Worm (Caenorhabditis elegans) whole organism, L4/young adult: Measurements from ENCODE around the gene egas-4.

Source experiments
- W03F9.2 ChIP-seq: fragments of 150-350 bp; optimal IDR thresholded peaks from 2 replicates; lab custom pipeline; 2014; ENCODE audit warnings: missing biosample characterization, missing genetic modification characterization
- him-1 ChIP-seq: sonication (generic microtip); optimal IDR thresholded peaks from 2 replicates; lab custom pipeline; 2016; ENCODE audit warnings: missing genotype, missing genetic modification reagents, missing genetic modification characterization, missing compliant biosample characterization

ce11 chrIV:7523744-7524143 is 26.1 kb upstream of the egas-4 start:
- TF ChIP-seq W03F9.2 (tag; lab: Kevin White, UChicago) (no peak), him-1 (tag; lab: Kevin White, UChicago) (no peak)
